Worm (Caenorhabditis elegans) whole organism, L4/young adult: ENCODE results near the gene F15H10.7.

ENCODE experiments used
- W03F9.2 ChIP-seq: fragments of 150-350 bp; optimal IDR thresholded peaks from 2 replicates; lab custom pipeline; 2014; ENCODE audit warnings: missing biosample characterization, missing genetic modification characterization
- dao-5 ChIP-seq: sonication (generic microtip); optimal IDR thresholded peaks from 2 replicates; lab custom pipeline; 2016; ENCODE audit warnings: missing genotype, missing genetic modification characterization, moderate library complexity, missing compliant biosample characterization
- him-1 ChIP-seq: sonication (generic microtip); optimal IDR thresholded peaks from 2 replicates; lab custom pipeline; 2016; ENCODE audit warnings: missing genotype, missing genetic modification reagents, missing genetic modification characterization, missing compliant biosample characterization

DNA sequence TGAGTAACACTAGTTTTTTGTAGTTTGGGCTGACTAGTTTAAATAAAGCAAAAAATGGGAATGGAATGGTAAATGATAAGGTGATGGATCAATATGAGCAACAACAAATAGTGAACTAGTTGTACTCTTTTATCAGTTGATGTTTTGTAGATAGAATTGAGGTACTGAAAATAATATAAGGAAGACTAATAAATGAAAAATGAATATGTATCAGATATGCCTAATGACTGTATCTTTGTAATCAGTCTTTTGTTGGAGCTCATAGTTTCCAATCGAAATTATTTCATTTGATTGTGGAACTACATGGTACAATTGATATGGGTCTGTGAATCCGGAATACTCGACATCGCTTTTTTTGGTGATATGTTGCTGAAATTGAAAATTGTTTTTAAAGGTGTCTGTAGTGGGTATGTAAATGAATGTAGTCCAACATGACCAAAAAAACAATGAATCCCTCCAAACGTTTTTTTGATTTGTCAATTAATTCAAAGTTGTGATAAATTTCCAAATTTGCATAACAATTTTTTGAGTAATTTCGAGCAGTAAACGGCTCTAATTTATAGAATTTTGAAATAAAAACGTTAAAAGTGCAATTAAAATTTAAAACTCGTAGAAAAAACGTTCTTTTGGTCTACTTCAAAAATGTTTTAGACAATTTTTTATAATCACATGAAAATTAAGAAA lies 4.0 kb upstream of the F15H10.7 start, which contains the start of gene F15H10.12:
- TF ChIP-seq him-1 (tag; lab: Kevin White, UChicago), result no peak
- TF ChIP-seq dao-5 (tag; lab: Kevin White, UChicago), result no peak
- TF ChIP-seq W03F9.2 (tag; lab: Kevin White, UChicago), result no peak
